Worm (Caenorhabditis elegans) whole organism, L1 larva: ENCODE results near the gene unc-132.

Source experiments
- F16B12.6 ChIP-seq: fragments of 150-350 bp; optimal IDR thresholded peaks from 2 replicates; lab custom pipeline; 2014; ENCODE audit warnings: missing biosample characterization, missing genetic modification characterization
- Y116A8C.19 ChIP-seq: sonication (generic microtip); optimal IDR thresholded peaks from 2 replicates; lab custom pipeline; 2016; ENCODE audit warnings: missing compliant biosample characterization, missing genetic modification characterization, borderline replicate concordance
- aha-1 ChIP-seq: fragments of 150-350 bp; optimal IDR thresholded peaks from 2 replicates; lab custom pipeline; 2014; ENCODE audit warnings: missing biosample characterization, missing genetic modification characterization
- alr-1 ChIP-seq: fragments of 200-800 bp; sonication (Bioruptor generic); optimal IDR thresholded peaks from 2 replicates; lab custom pipeline; 2018; ENCODE audit warnings: borderline replicate concordance, mild to moderate bottlenecking, missing genetic modification characterization, missing compliant biosample characterization
- aly-2 ChIP-seq: fragments of 150-350 bp; optimal IDR thresholded peaks from 2 replicates; lab custom pipeline; 2014; ENCODE audit warnings: missing biosample characterization, missing genetic modification characterization
- ama-1 ChIP-seq: fragments of 150-350 bp; optimal IDR thresholded peaks from 2 replicates; lab custom pipeline; 2014
- blmp-1 ChIP-seq: fragments of 150-350 bp; optimal IDR thresholded peaks from 2 replicates; lab custom pipeline; 2014; ENCODE audit warnings: missing biosample characterization, missing genetic modification characterization
- ceh-63 ChIP-seq: fragments of 200-800 bp; sonication (Bioruptor generic); optimal IDR thresholded peaks from 2 replicates; lab custom pipeline; 2018; ENCODE audit warnings: mild to moderate bottlenecking, missing genetic modification characterization, missing compliant biosample characterization
- ceh-8 ChIP-seq: fragments of 200-800 bp; sonication (Bioruptor generic); optimal IDR thresholded peaks from 2 replicates; lab custom pipeline; 2018; ENCODE audit warnings: mild to moderate bottlenecking, missing genetic modification characterization, moderate library complexity, missing compliant biosample characterization
- ceh-82 ChIP-seq, 3 experiments: fragments of 150-350 bp in 1 of 3; sonication (generic microtip) in 2 of 3; optimal IDR thresholded peaks; 2 replicates each; lab custom pipeline; 2014 to 2017; ENCODE audit warnings: missing biosample characterization in 3 of 3, missing genetic modification characterization in 3 of 3
- ceh-90 ChIP-seq: sonication (generic microtip); optimal IDR thresholded peaks from 2 replicates; lab custom pipeline; 2016; ENCODE audit warnings: missing genetic modification characterization, missing compliant biosample characterization
- dsc-1 ChIP-seq: sonication (generic microtip); optimal IDR thresholded peaks from 2 replicates; lab custom pipeline; 2016; ENCODE audit warnings: mild to moderate bottlenecking, missing genetic modification characterization, missing compliant biosample characterization
- efl-1 ChIP-seq, 4 experiments: fragments of 150-350 bp; optimal IDR thresholded peaks in 3 of 4; peaks in 1 of 4; 1 replicate in 1 of 4; 2 replicates in 3 of 4; lab custom pipeline; 2014; ENCODE audit warnings: missing biosample characterization in 2 of 4, missing genetic modification characterization in 2 of 4, missing genetic modification reagents in 2 of 4
- efl-3 ChIP-seq: fragments of 200-800 bp; sonication (Bioruptor generic); optimal IDR thresholded peaks from 2 replicates; lab custom pipeline; 2018; ENCODE audit warnings: mild to moderate bottlenecking, missing genetic modification characterization, missing compliant biosample characterization
- elt-2 ChIP-seq: sonication (generic microtip); optimal IDR thresholded peaks from 2 replicates; lab custom pipeline; 2016; ENCODE audit warnings: missing genetic modification characterization, mild to moderate bottlenecking, inconsistent platforms, missing compliant biosample characterization, missing genetic modification reagents
- elt-3 ChIP-seq, 6 experiments: fragments of 150-350 bp in 1 of 6; sonication (generic microtip); optimal IDR thresholded peaks; 2 replicates each; lab custom pipeline; 2017 to 2018; ENCODE audit warnings: missing biosample characterization in 6 of 6, missing genetic modification characterization in 6 of 6, inconsistent platforms in 1 of 6
- ets-5 ChIP-seq: fragments of 200-800 bp; sonication (Bioruptor generic); IDR thresholded peaks from 2 replicates; pipeline ENCODE4 v1.3.6; 2022; ENCODE audit warnings: missing genetic modification characterization, missing compliant biosample characterization
- fkh-10 ChIP-seq: sonication (generic microtip); optimal IDR thresholded peaks from 2 replicates; lab custom pipeline; 2017; ENCODE audit warnings: missing biosample characterization, missing genetic modification reagents, missing genetic modification characterization
- fkh-8 ChIP-seq: sonication (generic microtip); optimal IDR thresholded peaks from 2 replicates; lab custom pipeline; 2016; ENCODE audit warnings: mild to moderate bottlenecking, missing genetic modification characterization, missing compliant biosample characterization
- hlh-17 ChIP-seq: fragments of 200-800 bp; sonication (Bioruptor generic); optimal IDR thresholded peaks from 2 replicates; lab custom pipeline; 2018; ENCODE audit warnings: missing genetic modification characterization, mild to moderate bottlenecking, missing compliant biosample characterization, moderate library complexity, borderline replicate concordance
- hlh-4 ChIP-seq: sonication (generic microtip); optimal IDR thresholded peaks from 2 replicates; lab custom pipeline; 2016; ENCODE audit warnings: mild to moderate bottlenecking, missing genetic modification characterization, missing compliant biosample characterization
- irx-1 ChIP-seq: sonication (generic microtip); optimal IDR thresholded peaks from 2 replicates; lab custom pipeline; 2016; ENCODE audit warnings: missing genetic modification characterization, missing compliant biosample characterization
- isw-1 ChIP-seq: fragments of 200-800 bp; sonication (Bioruptor generic); IDR thresholded peaks from 2 replicates; pipeline ENCODE4 v1.3.6; 2022; ENCODE audit warnings: missing genetic modification characterization, missing compliant biosample characterization
- lin-13 ChIP-seq: fragments of 150-350 bp; optimal IDR thresholded peaks from 2 replicates; lab custom pipeline; 2014; ENCODE audit warnings: missing biosample characterization, missing genetic modification reagents, missing genetic modification characterization
- lin-14 ChIP-seq: fragments of 200-800 bp; sonication (Bioruptor generic); optimal IDR thresholded peaks from 2 replicates; lab custom pipeline; 2018; ENCODE audit warnings: mild to moderate bottlenecking, missing genetic modification characterization, moderate library complexity, missing compliant biosample characterization
- lin-15B ChIP-seq: fragments of 150-350 bp; sonication (generic microtip); optimal IDR thresholded peaks from 3 replicates; lab custom pipeline; 2014; ENCODE audit warnings: missing biosample characterization, missing genetic modification characterization
- lin-35 ChIP-seq, 2 experiments: fragments of 150-350 bp; optimal IDR thresholded peaks; 2 replicates each; lab custom pipeline; 2014; ENCODE audit warnings: missing biosample characterization in 2 of 2, missing genetic modification characterization in 2 of 2, missing genetic modification reagents in 2 of 2
- lir-3 ChIP-seq: sonication (generic microtip); optimal IDR thresholded peaks from 2 replicates; lab custom pipeline; 2016; ENCODE audit warnings: mild to moderate bottlenecking, missing genetic modification characterization, moderate library complexity, missing compliant biosample characterization; ENCODE audit not compliant: poor library complexity
- lsy-2 ChIP-seq, 2 experiments: fragments of 150-350 bp; optimal IDR thresholded peaks; 2 replicates each; lab custom pipeline; 2014; ENCODE audit warnings: missing biosample characterization in 2 of 2, missing genetic modification characterization in 2 of 2
- mep-1 ChIP-seq: fragments of 150-350 bp; optimal IDR thresholded peaks from 2 replicates; lab custom pipeline; 2014; ENCODE audit warnings: missing biosample characterization, missing genetic modification characterization
- nhr-11 ChIP-seq: fragments of 150-350 bp; optimal IDR thresholded peaks from 2 replicates; lab custom pipeline; 2014; ENCODE audit warnings: missing biosample characterization, missing genetic modification characterization
- nhr-20 ChIP-seq: sonication (generic microtip); optimal IDR thresholded peaks from 2 replicates; lab custom pipeline; 2016; ENCODE audit warnings: mild to moderate bottlenecking, missing genetic modification characterization, missing compliant biosample characterization
- nhr-237 ChIP-seq: fragments of 150-350 bp; optimal IDR thresholded peaks from 2 replicates; lab custom pipeline; 2014; ENCODE audit warnings: missing biosample characterization, missing genetic modification characterization
- nhr-47 ChIP-seq: sonication (generic microtip); optimal IDR thresholded peaks from 2 replicates; lab custom pipeline; 2016; ENCODE audit warnings: mild to moderate bottlenecking, missing genetic modification characterization, moderate library complexity, missing compliant biosample characterization
- nhr-84 ChIP-seq: sonication (generic microtip); optimal IDR thresholded peaks from 2 replicates; lab custom pipeline; 2017; ENCODE audit warnings: missing biosample characterization, missing genetic modification characterization
- nhr-85 ChIP-seq: sonication (generic microtip); peaks from one replicate; lab custom pipeline; 2016; ENCODE audit warnings: missing genetic modification characterization, inconsistent platforms, missing compliant biosample characterization
- pag-3 ChIP-seq: sonication (generic microtip); optimal IDR thresholded peaks from 2 replicates; lab custom pipeline; 2017; ENCODE audit warnings: missing genetic modification characterization, mild to moderate bottlenecking, missing compliant biosample characterization, antibody characterized with exemption, borderline replicate concordance; ENCODE audit not compliant: insufficient read depth
- pqm-1 ChIP-seq: sonication (generic microtip); optimal IDR thresholded peaks from 3 replicates; lab custom pipeline; 2017; ENCODE audit warnings: missing biosample characterization, missing genetic modification characterization
- rnt-1 ChIP-seq: sonication (generic microtip); optimal IDR thresholded peaks from 2 replicates; lab custom pipeline; 2016; ENCODE audit warnings: mild to moderate bottlenecking, missing genetic modification characterization, moderate library complexity, missing compliant biosample characterization
- skn-1 ChIP-seq: fragments of 150-350 bp; optimal IDR thresholded peaks from 2 replicates; lab custom pipeline; 2014; ENCODE audit warnings: missing biosample characterization, missing genetic modification characterization
- snpc-4 ChIP-seq: fragments of 150-350 bp; optimal IDR thresholded peaks from 2 replicates; lab custom pipeline; 2014; ENCODE audit warnings: missing biosample characterization, missing genetic modification characterization
- snu-23 ChIP-seq: sonication (generic microtip); optimal IDR thresholded peaks from 2 replicates; lab custom pipeline; 2016; ENCODE audit warnings: missing genetic modification characterization, missing compliant biosample characterization
- sox-4 ChIP-seq: sonication (generic microtip); optimal IDR thresholded peaks from 2 replicates; lab custom pipeline; 2016; ENCODE audit warnings: missing genetic modification characterization, missing compliant biosample characterization
- sup-37 ChIP-seq: fragments of 200-800 bp; sonication (Bioruptor generic); optimal IDR thresholded peaks from 2 replicates; lab custom pipeline; 2018; ENCODE audit warnings: mild to moderate bottlenecking, missing genetic modification characterization, missing compliant biosample characterization
- swsn-7 ChIP-seq: sonication (generic microtip); optimal IDR thresholded peaks from 2 replicates; lab custom pipeline; 2016; ENCODE audit warnings: missing genetic modification characterization, missing compliant biosample characterization
- tlp-1 ChIP-seq: fragments of 150-350 bp; optimal IDR thresholded peaks from 2 replicates; lab custom pipeline; 2014; ENCODE audit warnings: missing biosample characterization, missing genetic modification characterization
- unc-130 ChIP-seq: fragments of 150-350 bp; optimal IDR thresholded peaks from 2 replicates; lab custom pipeline; 2017; ENCODE audit warnings: missing biosample characterization, missing genetic modification characterization, inconsistent platforms
- unc-30 ChIP-seq: sonication (generic microtip); optimal IDR thresholded peaks from 2 replicates; lab custom pipeline; 2017; ENCODE audit warnings: missing biosample characterization, missing genetic modification characterization
- unc-86 ChIP-seq: sonication (generic microtip); optimal IDR thresholded peaks from 2 replicates; lab custom pipeline; 2016; ENCODE audit warnings: missing genetic modification characterization, missing compliant biosample characterization
- unc-98 ChIP-seq: fragments of 200-800 bp; sonication (Bioruptor generic); IDR thresholded peaks from 2 replicates; pipeline ENCODE4 v1.3.6; 2022; ENCODE audit warnings: missing genetic modification characterization, missing compliant biosample characterization
- xbp-1 ChIP-seq: sonication (generic microtip); optimal IDR thresholded peaks from 2 replicates; lab custom pipeline; 2016; ENCODE audit warnings: missing genetic modification characterization, missing compliant biosample characterization
- zip-4 ChIP-seq: fragments of 200-800 bp; sonication (Bioruptor generic); optimal IDR thresholded peaks from 2 replicates; lab custom pipeline; 2018; ENCODE audit warnings: mild to moderate bottlenecking, missing genetic modification characterization, moderate library complexity, missing compliant biosample characterization
- ztf-4 ChIP-seq: fragments of 150-350 bp; optimal IDR thresholded peaks from 2 replicates; lab custom pipeline; 2014; ENCODE audit warnings: missing biosample characterization, missing genetic modification characterization

Gene unc-132

ce11 chrV:3743172-3743626 lies 56.3 kb downstream of the unc-132 start, which contains the start of gene mtm-9 (continued):
- peak; percentile 46 for TF ChIP-seq skn-1 (tag; lab: Kevin White, UChicago)
- TF ChIP-seq nhr-84 (tag; lab: Kevin White, UChicago), result no peak
- TF ChIP-seq irx-1 (tag; lab: Kevin White, UChicago), result peak; percentile 46
- TF ChIP-seq aha-1, result no peak
- no peak for TF ChIP-seq zip-4 (GFP tag; lab: Kevin White, UChicago)
- TF ChIP-seq hlh-17 (GFP tag; lab: Kevin White, UChicago), result no peak
- peak; percentile 55 for TF ChIP-seq blmp-1 (tag; lab: Kevin White, UChicago)
- peak; percentile 37 for TF ChIP-seq ceh-8 (GFP tag; lab: Kevin White, UChicago)
- no peak for TF ChIP-seq F16B12.6
- no peak for TF ChIP-seq Y116A8C.19 (tag; lab: Kevin White, UChicago)
- no peak for TF ChIP-seq lin-14 (GFP tag; lab: Kevin White, UChicago)
- no peak for TF ChIP-seq unc-98
- TF ChIP-seq rnt-1, result no peak
- TF ChIP-seq lin-13 (GFP tag; lab: Kevin White, UChicago), result peak; percentile 10
- TF ChIP-seq elt-3 (tag; optimal IDR thresholded peaks at IDR 0.05; lab: Kevin White, UChicago), result peak in 1 of 6 experiments; percentile 57
- TF ChIP-seq nhr-11, result no peak
- no peak for TF ChIP-seq lin-15B (tag; lab: Kevin White, UChicago)
- TF ChIP-seq elt-2, result no peak
- TF ChIP-seq ama-1 (lab: Kevin White, UChicago), result no peak
- TF ChIP-seq pqm-1 (tag; lab: Kevin White, UChicago), result no peak
- peak; percentile 36 for TF ChIP-seq fkh-8
- peak; percentile 22 for TF ChIP-seq xbp-1 (tag; lab: Kevin White, UChicago)
- no peak for TF ChIP-seq efl-3 (GFP tag; lab: Kevin White, UChicago)
- peak; percentile 47 to 82 for TF ChIP-seq lsy-2 (tag; optimal IDR thresholded peaks at IDR 0.05; lab: Kevin White, UChicago)
- TF ChIP-seq nhr-85, result no peak
- no peak for TF ChIP-seq unc-30
- TF ChIP-seq isw-1, result peak; percentile 27
- TF ChIP-seq ceh-63 (GFP tag; lab: Kevin White, UChicago), result no peak
- TF ChIP-seq aly-2 (tag; lab: Kevin White, UChicago), result no peak
- TF ChIP-seq swsn-7 (tag; lab: Kevin White, UChicago), result peak; percentile 40
- peak; percentile 52 to 93 for TF ChIP-seq efl-1 (optimal IDR thresholded peaks at IDR 0.05; lab: Kevin White, UChicago)
- TF ChIP-seq efl-1 (GFP tag; optimal IDR thresholded peaks at IDR 0.05 in 1 of 2; lab: Kevin White, UChicago), result peak; percentile 93 to 99
- TF ChIP-seq hlh-4 (tag; lab: Kevin White, UChicago), result no peak
- TF ChIP-seq mep-1 (tag; lab: Kevin White, UChicago), result peak; percentile 42
- TF ChIP-seq ceh-90 (tag; lab: Kevin White, UChicago), result no peak
- no peak for TF ChIP-seq sox-4 (tag; lab: Kevin White, UChicago)
- TF ChIP-seq unc-86 (tag; lab: Kevin White, UChicago), result no peak
- TF ChIP-seq nhr-20, result peak; percentile 63
- TF ChIP-seq tlp-1 (tag; lab: Kevin White, UChicago), result no peak
- TF ChIP-seq dsc-1 (tag; lab: Kevin White, UChicago), result no peak
- TF ChIP-seq ztf-4 (tag; lab: Kevin White, UChicago), result no peak
- no peak for TF ChIP-seq lir-3 (tag; lab: Kevin White, UChicago)
- TF ChIP-seq pag-3, result no peak
- no peak for TF ChIP-seq nhr-237
- no peak for TF ChIP-seq fkh-10 (GFP tag; lab: Kevin White, UChicago)
- no peak for TF ChIP-seq ets-5 (GFP tag; lab: Robert Waterston, UW)
- TF ChIP-seq alr-1 (tag; lab: Kevin White, UChicago), result no peak
- no peak for TF ChIP-seq sup-37 (GFP tag; lab: Kevin White, UChicago)
- peak; percentile 57 for TF ChIP-seq snu-23 (GFP tag; lab: Kevin White, UChicago)
- peak; percentile 94 to 98 for TF ChIP-seq lin-35 (GFP tag; optimal IDR thresholded peaks at IDR 0.05; lab: Kevin White, UChicago)
- TF ChIP-seq ceh-82 (tag; optimal IDR thresholded peaks at IDR 0.05; lab: Kevin White, UChicago), result peak in 1 of 3 experiments; percentile 33
- TF ChIP-seq unc-130 (tag; lab: Kevin White, UChicago), result peak; percentile 28
- TF ChIP-seq snpc-4 (tag; lab: Kevin White, UChicago), result no peak
- no peak for TF ChIP-seq nhr-47 (tag; lab: Kevin White, UChicago)
